Worm (Caenorhabditis elegans): Measurements from ENCODE around the gene Y50D4C.12.

The Y50D4C.12 gene

DNA sequence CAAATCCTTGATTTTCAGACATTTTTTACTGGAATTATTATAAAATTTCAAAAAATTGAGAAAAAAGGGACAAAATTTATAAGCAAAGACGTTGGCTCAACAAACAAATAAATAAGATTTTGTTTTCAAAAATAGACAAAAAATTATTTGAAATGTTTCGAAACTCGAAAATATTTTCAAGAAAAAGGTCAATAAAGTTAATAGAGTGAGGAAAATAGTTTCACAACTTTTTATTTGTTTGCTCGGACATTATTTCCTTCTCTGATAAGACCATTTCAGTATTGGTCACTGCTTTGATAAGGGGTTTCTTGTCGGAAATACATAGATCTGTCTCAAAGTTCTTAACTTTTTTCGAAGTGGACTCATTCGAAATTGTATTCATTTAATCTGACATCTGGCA is 44.7 kb downstream of the Y50D4C.12 start, which contains the start of gene R09A1.3:
TSS of gene R09A1.3 (minus strand) at position 31 of the 400 bp plus-strand sequence.
- peak; percentile 7 for TF ChIP-seq nhr-80 (tag; optimal IDR thresholded peaks at IDR 0.05)
- no peak for TF ChIP-seq ceh-40 (GFP tag; IDR thresholded peaks at IDR 0.05)
- TF ChIP-seq nfyb-1 (GFP tag; IDR thresholded peaks at IDR 0.05), result no peak
